Fruit fly (Drosophila melanogaster) whole organism, embryonic: ENCODE measurements around the gene Kah.

Source experiments
- Antp ChIP-seq: fragments of 200-800 bp; sonication (Bioruptor generic); optimal IDR thresholded peaks from 3 replicates; lab custom pipeline; 2016; ENCODE audit warnings: missing biosample characterization, missing genetic modification characterization
- CG1024 ChIP-seq: fragments of 200-800 bp; sonication (Bioruptor generic); IDR thresholded peaks from 2 replicates; pipeline ENCODE4 v1.3.6; 2022; ENCODE audit warnings: missing biosample characterization, missing genetic modification characterization
- CG10321 ChIP-seq: fragments of 200-800 bp; sonication (Bioruptor generic); IDR thresholded peaks from 2 replicates; pipeline ENCODE4 v1.3.6; 2022; ENCODE audit warnings: missing biosample characterization, missing genetic modification characterization
- CG12391 ChIP-seq: fragments of 200-800 bp; sonication (Bioruptor generic); optimal IDR thresholded peaks from 3 replicates; lab custom pipeline; 2018; ENCODE audit warnings: missing biosample characterization, mild to moderate bottlenecking, missing genetic modification characterization, moderate library complexity
- CG12744 ChIP-seq: fragments of 200-800 bp; sonication (Bioruptor generic); optimal IDR thresholded peaks from 2 replicates; lab custom pipeline; 2016; ENCODE audit warnings: missing biosample characterization, missing genetic modification characterization
- CG14014 ChIP-seq: fragments of 200-800 bp; sonication (Bioruptor generic); IDR thresholded peaks from 2 replicates; pipeline ENCODE4 v1.3.6; 2022; ENCODE audit warnings: missing biosample characterization, missing genetic modification characterization
- CG14965 ChIP-seq: fragments of 200-800 bp; sonication (Bioruptor generic); optimal IDR thresholded peaks from 2 replicates; lab custom pipeline; 2016; ENCODE audit warnings: missing biosample characterization, missing genetic modification characterization, borderline replicate concordance
- CG15011 ChIP-seq: fragments of 200-800 bp; sonication (Bioruptor generic); optimal IDR thresholded peaks from 3 replicates; lab custom pipeline; 2018; ENCODE audit warnings: missing biosample characterization, mild to moderate bottlenecking, missing genetic modification characterization
- CG1602 ChIP-seq: fragments of 200-800 bp; sonication (Bioruptor generic); optimal IDR thresholded peaks from 3 replicates; lab custom pipeline; 2016; ENCODE audit warnings: missing biosample characterization, missing genetic modification characterization
- CG16813 ChIP-seq: fragments of 200-800 bp; sonication (Bioruptor generic); IDR thresholded peaks from 3 replicates; pipeline ENCODE4 v1.3.6; 2022; ENCODE audit warnings: missing biosample characterization, missing genetic modification characterization; ENCODE audit not compliant: partially characterized antibody
- CG17568 ChIP-seq: fragments of 200-800 bp; sonication (Bioruptor generic); optimal IDR thresholded peaks from 2 replicates; lab custom pipeline; 2018; ENCODE audit warnings: missing biosample characterization, mild to moderate bottlenecking, missing genetic modification characterization, moderate library complexity
- CG18011 ChIP-seq: fragments of 200-800 bp; sonication (Bioruptor generic); optimal IDR thresholded peaks from 2 replicates; lab custom pipeline; 2017; ENCODE audit warnings: missing biosample characterization, missing genetic modification characterization, mild to moderate bottlenecking, moderate library complexity, missing genotype
- CG2120 ChIP-seq: fragments of 200-800 bp; sonication (Bioruptor generic); optimal IDR thresholded peaks from 3 replicates; lab custom pipeline; 2016; ENCODE audit warnings: missing biosample characterization, missing genetic modification characterization
- CG2712 ChIP-seq: fragments of 200-800 bp; optimal IDR thresholded peaks from 3 replicates; lab custom pipeline; 2019; ENCODE audit warnings: missing biosample characterization, mild to moderate bottlenecking, missing genetic modification characterization, moderate library complexity
- CG2889 ChIP-seq: fragments of 200-800 bp; sonication (Bioruptor generic); IDR thresholded peaks from 3 replicates; pipeline ENCODE4 v1.3.6; 2022; ENCODE audit warnings: missing biosample characterization, missing genetic modification characterization
- CG30020 ChIP-seq: fragments of 200-800 bp; optimal IDR thresholded peaks from 2 replicates; lab custom pipeline; 2019; ENCODE audit warnings: missing biosample characterization, mild to moderate bottlenecking, missing genetic modification characterization, moderate library complexity
- CG3163 ChIP-seq: fragments of 200-800 bp; sonication (Bioruptor generic); optimal IDR thresholded peaks from 3 replicates; lab custom pipeline; 2016; ENCODE audit warnings: missing biosample characterization, missing genetic modification characterization
- CG3838 ChIP-seq: fragments of 200-800 bp; sonication (Bioruptor generic); optimal IDR thresholded peaks from 3 replicates; lab custom pipeline; 2016; ENCODE audit warnings: missing biosample characterization, missing genetic modification characterization
- CG4282 ChIP-seq: fragments of 200-800 bp; sonication (Bioruptor generic); optimal IDR thresholded peaks from 2 replicates; lab custom pipeline; 2016; ENCODE audit warnings: missing biosample characterization, missing genetic modification characterization
- CG6791 ChIP-seq: fragments of 200-800 bp; sonication (Bioruptor generic); IDR thresholded peaks from 3 replicates; pipeline ENCODE4 v1.3.6; 2022; ENCODE audit warnings: missing biosample characterization, missing genetic modification characterization; ENCODE audit not compliant: partially characterized antibody
- CTCF ChIP-seq: fragments of 200-800 bp; sonication (Bioruptor generic); optimal IDR thresholded peaks from 2 replicates; lab custom pipeline; 2017; ENCODE audit warnings: missing biosample characterization, mild to moderate bottlenecking, missing genetic modification characterization, moderate library complexity
- D19B ChIP-seq: fragments of 200-800 bp; sonication (Bioruptor generic); optimal IDR thresholded peaks from 2 replicates; lab custom pipeline; 2017; ENCODE audit warnings: missing biosample characterization, mild to moderate bottlenecking, missing genetic modification characterization
- Dref ChIP-seq: fragments of 200-800 bp; sonication (Bioruptor generic); IDR thresholded peaks from 2 replicates; pipeline ENCODE4 v1.3.6; 2022; ENCODE audit warnings: missing biosample characterization, missing genetic modification characterization
- HHEX ChIP-seq: fragments of 200-800 bp; sonication (Bioruptor generic); optimal IDR thresholded peaks from 3 replicates; lab custom pipeline; 2017; ENCODE audit warnings: missing biosample characterization, mild to moderate bottlenecking, missing genetic modification characterization, missing genetic modification reagents
- Hr3 ChIP-seq: fragments of 200-800 bp; sonication (Bioruptor generic); optimal IDR thresholded peaks from 3 replicates; lab custom pipeline; 2016; ENCODE audit warnings: missing biosample characterization, missing genetic modification characterization
- Jarid2 ChIP-seq: fragments of 200-800 bp; sonication (Bioruptor generic); optimal IDR thresholded peaks from 3 replicates; lab custom pipeline; 2017; ENCODE audit warnings: mild to moderate bottlenecking, missing biosample characterization, missing genetic modification reagents, missing genetic modification characterization
- Kr ChIP-seq: fragments of 200-800 bp; sonication (Bioruptor generic); optimal IDR thresholded peaks from 2 replicates; lab custom pipeline; 2017; ENCODE audit warnings: missing biosample characterization, mild to moderate bottlenecking, missing genetic modification characterization
- MTF-1 ChIP-seq: fragments of 200-800 bp; sonication (Bioruptor generic); optimal IDR thresholded peaks from 2 replicates; lab custom pipeline; 2018; ENCODE audit warnings: missing biosample characterization, mild to moderate bottlenecking, missing genetic modification characterization, borderline replicate concordance
- Max ChIP-seq: fragments of 200-800 bp; sonication (Bioruptor generic); optimal IDR thresholded peaks from 2 replicates; lab custom pipeline; 2016; ENCODE audit warnings: missing biosample characterization, mild to moderate bottlenecking, missing genetic modification characterization
- Side ChIP-seq: fragments of 200-800 bp; sonication (Bioruptor generic); optimal IDR thresholded peaks from 2 replicates; lab custom pipeline; 2016; ENCODE audit warnings: missing biosample characterization, missing genetic modification characterization
- Spps ChIP-seq: fragments of 200-800 bp; sonication (Bioruptor generic); optimal IDR thresholded peaks from 2 replicates; lab custom pipeline; 2018; ENCODE audit warnings: missing biosample characterization, mild to moderate bottlenecking, missing genetic modification characterization
- Xrp1 ChIP-seq: fragments of 200-800 bp; sonication (Bioruptor generic); IDR thresholded peaks from 2 replicates; pipeline ENCODE4 v1.3.6; 2022; ENCODE audit warnings: missing biosample characterization, missing genetic modification characterization
- chm ChIP-seq: fragments of 200-800 bp; sonication (Bioruptor generic); IDR thresholded peaks from 2 replicates; pipeline ENCODE4 v1.3.6; 2022; ENCODE audit warnings: missing biosample characterization, missing genetic modification characterization
- disco-r ChIP-seq: fragments of 200-800 bp; sonication (Bioruptor generic); optimal IDR thresholded peaks from 2 replicates; lab custom pipeline; 2016; ENCODE audit warnings: missing biosample characterization, missing genetic modification characterization
- fd64A ChIP-seq: fragments of 200-800 bp; sonication (Bioruptor generic); optimal IDR thresholded peaks from 3 replicates; lab custom pipeline; 2018; ENCODE audit warnings: missing biosample characterization, mild to moderate bottlenecking, missing genetic modification characterization
- gfzf ChIP-seq: fragments of 200-800 bp; sonication (Bioruptor generic); optimal IDR thresholded peaks from 2 replicates; lab custom pipeline; 2016; ENCODE audit warnings: missing biosample characterization, mild to moderate bottlenecking, missing genetic modification characterization, moderate library complexity
- lmd ChIP-seq: fragments of 200-800 bp; sonication (Bioruptor generic); IDR thresholded peaks from 2 replicates; pipeline ENCODE4 v1.3.6; 2022; ENCODE audit warnings: missing biosample characterization, missing genetic modification characterization
- nmo ChIP-seq: fragments of 200-800 bp; sonication (Bioruptor generic); optimal IDR thresholded peaks from 2 replicates; lab custom pipeline; 2018; ENCODE audit warnings: missing biosample characterization, mild to moderate bottlenecking, missing genetic modification characterization, moderate library complexity
- org-1 ChIP-seq: fragments of 200-800 bp; sonication (Bioruptor generic); optimal IDR thresholded peaks from 2 replicates; lab custom pipeline; 2017; ENCODE audit warnings: missing biosample characterization, missing genetic modification characterization
- p53 ChIP-seq: fragments of 200-800 bp; sonication (Bioruptor generic); optimal IDR thresholded peaks from 2 replicates; lab custom pipeline; 2016; ENCODE audit warnings: missing biosample characterization, missing genetic modification characterization
- pan ChIP-seq, 4 experiments: fragments of >200 bp in 3 of 4; fragments of 200-800 bp in 1 of 4; sonication (Bioruptor generic) in 1 of 4; optimal IDR thresholded peaks in 3 of 4; IDR thresholded peaks in 1 of 4; 2 replicates each; pipeline versions ENCODE4 v1.3.6 to Lab custom; 2017 to 2022; ENCODE audit warnings: missing biosample characterization in 2 of 4, missing genetic modification characterization in 2 of 4, mixed read lengths in 1 of 4
- pb ChIP-seq: fragments of 200-800 bp; sonication (Bioruptor generic); optimal IDR thresholded peaks from 3 replicates; lab custom pipeline; 2016; ENCODE audit warnings: missing biosample characterization, missing genetic modification characterization
- ro ChIP-seq: fragments of 200-800 bp; sonication (Bioruptor generic); IDR thresholded peaks from 2 replicates; pipeline ENCODE4 v1.3.6; 2022; ENCODE audit warnings: missing biosample characterization, missing genetic modification characterization
- sisA ChIP-seq: fragments of 200-800 bp; sonication (Bioruptor generic); IDR thresholded peaks from 2 replicates; pipeline ENCODE4 v1.3.6; 2022; ENCODE audit warnings: missing biosample characterization, missing genetic modification characterization
- slbo ChIP-seq: fragments of 200-800 bp; sonication (Bioruptor generic); IDR thresholded peaks from 2 replicates; pipeline ENCODE4 v1.3.6; 2022; ENCODE audit warnings: missing biosample characterization, missing genetic modification characterization
- tgo ChIP-seq: fragments of 200-800 bp; sonication (Bioruptor generic); IDR thresholded peaks from 3 replicates; pipeline ENCODE4 v1.3.6; 2022; ENCODE audit warnings: missing biosample characterization, missing genetic modification characterization
- tx ChIP-seq: fragments of 200-800 bp; sonication (Bioruptor generic); optimal IDR thresholded peaks from 2 replicates; lab custom pipeline; 2016; ENCODE audit warnings: missing biosample characterization, missing genetic modification characterization
- unc-4 ChIP-seq: fragments of 200-800 bp; sonication (Bioruptor generic); IDR thresholded peaks from 2 replicates; pipeline ENCODE4 v1.3.6; 2022; ENCODE audit warnings: missing biosample characterization, missing genetic modification characterization; ENCODE audit not compliant: partially characterized antibody

Kah gene

DNA sequence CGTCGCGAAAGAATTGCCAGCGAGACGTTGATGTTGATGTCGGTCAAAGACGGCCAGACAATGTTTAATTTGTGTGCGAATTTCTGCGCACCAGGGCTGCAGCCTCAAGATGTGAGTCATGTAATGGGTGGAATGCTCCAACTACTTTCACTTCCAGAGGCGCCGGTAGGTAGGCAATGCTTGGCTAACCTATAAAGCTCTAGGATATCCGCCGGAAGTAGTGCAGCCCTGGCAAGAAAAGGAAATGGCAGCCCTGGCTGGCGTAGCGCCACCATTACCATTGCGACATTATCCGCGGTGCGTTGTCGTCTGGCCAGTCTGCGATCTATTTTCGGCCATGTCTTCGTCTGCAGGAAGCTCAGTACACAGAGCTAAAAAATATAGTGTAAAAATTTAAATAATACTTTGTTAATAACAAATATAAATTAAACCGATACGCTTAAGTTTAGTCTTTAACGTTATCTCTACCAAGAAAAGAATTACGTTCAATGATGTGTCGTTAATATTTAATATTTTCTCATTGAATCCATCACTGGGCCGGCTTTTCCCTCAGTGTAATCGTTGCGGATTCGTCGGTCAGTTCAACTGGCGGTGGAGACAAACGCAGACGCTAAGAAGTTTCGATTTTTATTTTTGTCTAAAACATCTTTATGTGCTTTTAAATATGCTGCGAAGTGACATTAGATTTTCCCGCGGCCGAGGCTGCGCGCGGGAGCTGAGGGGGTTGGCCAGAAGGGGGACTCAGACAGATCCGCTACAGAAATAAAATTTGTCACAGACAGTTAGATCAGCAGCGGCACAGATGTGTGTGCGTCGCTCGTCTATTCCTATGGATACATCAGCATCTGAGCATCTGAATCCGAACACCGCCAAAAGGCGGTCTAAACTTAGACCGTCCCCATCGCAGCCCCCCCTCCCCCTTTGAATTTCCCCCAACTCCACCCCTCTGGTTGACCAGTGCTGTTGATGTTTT, 22.9 kb upstream of the Kah start (continued):
- TF ChIP-seq disco-r (GFP tag; lab: Kevin White, UChicago), result peak; percentile 47
- TF ChIP-seq D19B, result peak; percentile 42
- TF ChIP-seq tgo, result peak; percentile 69
- TF ChIP-seq fd64A, result no peak
- TF ChIP-seq CG12744, result peak; percentile 44
- peak; percentile 28; the same call in 1 of the 2 replicates for TF ChIP-seq CG1024 (GFP tag; lab: Robert Waterston, UW)
- TF ChIP-seq CG16813 (GFP tag; lab: Robert Waterston, UW), result no peak
- TF ChIP-seq CG3163 (GFP tag; lab: Kevin White, UChicago), result peak; percentile 57
- TF ChIP-seq Spps (tag; lab: Kevin White, UChicago), result no peak
- 0 out of 2 replicates have a peak, but pooled peaks have one; percentile 5 for TF ChIP-seq ro (GFP tag; lab: Robert Waterston, UW)
- peak; percentile 66 for TF ChIP-seq nmo (GFP tag; lab: Kevin White, UChicago)
- TF ChIP-seq CG18011 (GFP tag; lab: Kevin White, UChicago), result peak; percentile 47
- peak; percentile 72 for TF ChIP-seq Antp
- TF ChIP-seq CG14965 (GFP tag; lab: Kevin White, UChicago), result peak; percentile 14
- no peak for TF ChIP-seq unc-4 (GFP tag; lab: Robert Waterston, UW)
- peak; percentile 78 for TF ChIP-seq chm (GFP tag; lab: Robert Waterston, UW)
- TF ChIP-seq slbo (GFP tag; lab: Robert Waterston, UW), result peak; percentile 76
- TF ChIP-seq CG4282 (GFP tag; lab: Kevin White, UChicago), result peak; percentile 43
- 0 out of 2 replicates have a peak, but pooled peaks have one; percentile 34 for TF ChIP-seq Dref
- TF ChIP-seq Kr (GFP tag; lab: Kevin White, UChicago), result no peak
- TF ChIP-seq CG10321 (GFP tag; lab: Robert Waterston, UW), result no peak; the same call in 1 of the 2 replicates
- peak; percentile 26 for TF ChIP-seq Max (GFP tag; lab: Kevin White, UChicago)
- peak; percentile 70 for TF ChIP-seq pb
- TF ChIP-seq CG15011 (GFP tag; lab: Kevin White, UChicago), result peak; percentile 59
- no peak for TF ChIP-seq CTCF (GFP tag; lab: Kevin White, UChicago)
- peak; percentile 51; the same call in 1 of the 2 replicates for TF ChIP-seq Xrp1
- TF ChIP-seq CG30020 (tag; lab: Kevin White, UChicago), result no peak
- TF ChIP-seq CG3838 (GFP tag; lab: Kevin White, UChicago), result peak; percentile 0
- TF ChIP-seq Side (GFP tag; lab: Kevin White, UChicago), result peak; percentile 42
- peak; percentile 65 for TF ChIP-seq org-1
- TF ChIP-seq CG2120 (GFP tag; lab: Kevin White, UChicago), result peak; percentile 75
- TF ChIP-seq HHEX (GFP tag; lab: Kevin White, UChicago), result peak; percentile 81
- TF ChIP-seq MTF-1 (GFP tag; lab: Kevin White, UChicago), result peak; percentile 78
- TF ChIP-seq CG2889 (GFP tag; lab: Robert Waterston, UW), result peak; percentile 37; the same call in 1 of the 3 replicates
- TF ChIP-seq CG14014 (GFP tag; lab: Robert Waterston, UW), result peak; percentile 80
- no peak for TF ChIP-seq gfzf (GFP tag; lab: Kevin White, UChicago)
- TF ChIP-seq CG12391 (tag; lab: Kevin White, UChicago), result peak; percentile 59
- no peak for TF ChIP-seq CG6791 (GFP tag; lab: Robert Waterston, UW)
- peak; percentile 28 for TF ChIP-seq p53 (GFP tag; lab: Kevin White, UChicago)
- TF ChIP-seq Jarid2 (GFP tag; lab: Kevin White, UChicago), result peak; percentile 62
- TF ChIP-seq CG17568 (GFP tag; lab: Kevin White, UChicago), result peak; percentile 54
- no peak for TF ChIP-seq CG1602 (GFP tag; lab: Kevin White, UChicago)
- no peak for TF ChIP-seq pan (optimal IDR thresholded peaks at IDR 0.05; lab: Kevin White, UChicago)
- TF ChIP-seq pan (GFP tag; optimal IDR thresholded peaks at IDR 0.05 in 1 of 2, IDR thresholded peaks at IDR 0.05 in 1 of 2), result peak in 1 of 2 experiments; percentile 86
- no peak for TF ChIP-seq tx (GFP tag; lab: Kevin White, UChicago)
- peak; percentile 43 for TF ChIP-seq sisA (GFP tag; lab: Robert Waterston, UW)
- TF ChIP-seq lmd, result peak; percentile 86
- TF ChIP-seq CG2712, result peak; percentile 50
- peak; percentile 48 for TF ChIP-seq Hr3 (GFP tag; lab: Kevin White, UChicago)
